Fruit fly (Drosophila melanogaster): ENCODE results near the gene CG7824.

CG7824 gene

DNA sequence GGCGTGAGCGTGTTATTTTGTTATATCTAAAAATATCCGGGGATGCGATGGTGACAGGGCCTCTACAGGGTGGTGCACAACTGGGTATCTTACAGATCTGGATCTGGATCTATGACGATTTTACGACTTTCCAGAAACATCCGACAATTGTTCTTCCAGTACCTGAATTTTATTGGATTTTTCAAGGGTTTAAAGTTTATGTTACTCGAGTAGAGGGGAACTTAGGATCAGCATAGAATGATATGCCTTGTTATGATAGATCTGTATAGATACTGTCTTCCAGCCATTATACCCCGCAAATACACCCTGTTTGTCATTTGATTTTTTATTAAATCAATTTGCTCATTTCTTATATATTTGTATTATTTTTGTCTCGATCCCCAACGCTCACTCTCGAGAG, 35.7 kb upstream of the CG7824 start (continued):
- TF ChIP-seq Eip78C (GFP tag) (peak; percentile 73), CG3032 (tag; optimal IDR thresholded peaks at IDR 0.05) (no peak), ss (GFP tag; optimal IDR thresholded peaks at IDR 0.05) (no peak), topi (GFP tag; optimal IDR thresholded peaks at IDR 0.05) (no peak), eg (GFP tag; IDR thresholded peaks at IDR 0.05) (peak; percentile 78), CG10669 (GFP tag; optimal IDR thresholded peaks at IDR 0.05) (no peak), dac (GFP tag; optimal IDR thresholded peaks at IDR 0.05) (no peak), net (GFP tag; optimal IDR thresholded peaks at IDR 0.05) (no peak), vri (GFP tag; optimal IDR thresholded peaks at IDR 0.05) (no peak), Sox102F (GFP tag; optimal IDR thresholded peaks at IDR 0.05) (no peak), achi (GFP tag; optimal IDR thresholded peaks at IDR 0.05) (peak; percentile 46), dsx (GFP tag; optimal IDR thresholded peaks at IDR 0.05; ENCODE audit: poor library complexity, severe bottlenecking) (no peak), CG34406 (GFP tag; optimal IDR thresholded peaks at IDR 0.05) (no peak), Met (GFP tag; optimal IDR thresholded peaks at IDR 0.05) (no peak), lz (GFP tag; optimal IDR thresholded peaks at IDR 0.05) (no peak), Lpt (GFP tag; optimal IDR thresholded peaks at IDR 0.05) (no peak), spab (GFP tag; optimal IDR thresholded peaks at IDR 0.05) (no peak), CG32006 (GFP tag; optimal IDR thresholded peaks at IDR 0.05) (peak; percentile 60), salr (GFP tag; optimal IDR thresholded peaks at IDR 0.05) (peak in 1 of 2 experiments; percentile 25), CG6163 (GFP tag; IDR thresholded peaks at IDR 0.05) (peak; percentile 34; the same call in 2 of the 3 replicates), CG8119 (GFP tag; IDR thresholded peaks at IDR 0.05) (peak; percentile 83), acj6 (GFP tag; optimal IDR thresholded peaks at IDR 0.05) (no peak), Sox14 (GFP tag; optimal IDR thresholded peaks at IDR 0.05) (no peak), CG1621 (tag; optimal IDR thresholded peaks at IDR 0.05) (no peak), CG15336 (GFP tag; IDR thresholded peaks at IDR 0.05) (peak; percentile 81)

- no peak for TF ChIP-seq CG4318 (GFP tag; optimal IDR thresholded peaks at IDR 0.05)
- TF ChIP-seq dsx (GFP tag; optimal IDR thresholded peaks at IDR 0.05; ENCODE audit: poor library complexity, severe bottlenecking): no peak
- no peak for TF ChIP-seq salr (GFP tag; optimal IDR thresholded peaks at IDR 0.05)
- TF ChIP-seq CG7368 (GFP tag; optimal IDR thresholded peaks at IDR 0.05): no peak
- no peak for TF ChIP-seq topi (GFP tag; optimal IDR thresholded peaks at IDR 0.05)
- no peak for TF ChIP-seq CG8632 (GFP tag; optimal IDR thresholded peaks at IDR 0.05)
These were observed 34.3 kb upstream of the CG7824 start for dm6 chr3R:29893030-29893429.

dm6 chr3R:29891183-29891582, 32.4 kb upstream of the CG7824 start:
- TF ChIP-seq spab (GFP tag; optimal IDR thresholded peaks at IDR 0.05) (no peak), fkh (GFP tag; optimal IDR thresholded peaks at IDR 0.05) (peak; percentile 76)

DNA sequence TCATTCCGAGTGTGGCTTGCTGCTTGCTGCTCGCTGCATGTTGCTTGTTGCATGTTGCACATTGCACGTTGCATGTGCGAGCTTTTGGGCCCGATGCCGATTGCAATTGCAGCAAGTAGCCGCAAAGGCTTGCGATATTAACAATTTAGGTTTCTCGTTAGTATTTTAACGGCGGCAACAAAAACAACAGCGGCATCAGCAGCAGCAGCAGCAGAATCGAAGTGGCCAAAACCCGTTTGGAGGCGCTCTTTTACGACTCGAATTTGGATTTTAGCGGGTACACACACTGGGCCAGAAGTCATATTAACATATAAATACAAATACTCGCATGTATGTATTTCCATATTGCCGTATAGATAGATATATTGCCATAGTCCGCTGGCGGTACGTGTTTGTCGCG, 21.6 kb upstream of the CG7824 start:
- TF ChIP-seq ss (GFP tag; optimal IDR thresholded peaks at IDR 0.05): peak in 1 of 2 experiments; percentile 22
- no peak for TF ChIP-seq CG4318 (GFP tag; optimal IDR thresholded peaks at IDR 0.05)
- no peak for TF ChIP-seq CG10631 (GFP tag; optimal IDR thresholded peaks at IDR 0.05)
- no peak for TF ChIP-seq Sox14 (GFP tag; optimal IDR thresholded peaks at IDR 0.05)
- no peak for TF ChIP-seq acj6 (GFP tag; optimal IDR thresholded peaks at IDR 0.05)
- TF ChIP-seq Smox (GFP tag; optimal IDR thresholded peaks at IDR 0.05): no peak
- no peak for TF ChIP-seq Blimp-1 (GFP tag; optimal IDR thresholded peaks at IDR 0.05)
- no peak for TF ChIP-seq OdsH (GFP tag; optimal IDR thresholded peaks at IDR 0.05)

- TF ChIP-seq spab (GFP tag; optimal IDR thresholded peaks at IDR 0.05) (peak; percentile 28), Ets21C (GFP tag; optimal IDR thresholded peaks at IDR 0.05) (no peak), CG11294 (GFP tag; IDR thresholded peaks at IDR 0.05) (no peak), Blimp-1 (GFP tag; optimal IDR thresholded peaks at IDR 0.05) (peak; percentile 18), CG16779 (tag; optimal IDR thresholded peaks at IDR 0.05) (peak; percentile 39), lz (GFP tag; optimal IDR thresholded peaks at IDR 0.05) (peak; percentile 39), vri (GFP tag; optimal IDR thresholded peaks at IDR 0.05) (peak; percentile 48), CG8119 (GFP tag; IDR thresholded peaks at IDR 0.05) (peak; percentile 56; the same call in 1 of the 3 replicates), acj6 (GFP tag; optimal IDR thresholded peaks at IDR 0.05) (peak; percentile 39), Gug (GFP tag; IDR thresholded peaks at IDR 0.05) (no peak), dac (GFP tag; optimal IDR thresholded peaks at IDR 0.05) (no peak), salr (GFP tag; optimal IDR thresholded peaks at IDR 0.05) (peak in 1 of 2 experiments; percentile 56), Hr4 (GFP tag; optimal IDR thresholded peaks at IDR 0.05) (peak; percentile 63), CG4318 (GFP tag; optimal IDR thresholded peaks at IDR 0.05) (no peak), CG6854 (GFP tag; optimal IDR thresholded peaks at IDR 0.05) (peak; percentile 25), CG1621 (tag; optimal IDR thresholded peaks at IDR 0.05) (peak; percentile 40), CG31627 (GFP tag; optimal IDR thresholded peaks at IDR 0.05) (peak; percentile 1), Hr38 (GFP tag; optimal IDR thresholded peaks at IDR 0.05) (no peak), eg (GFP tag; IDR thresholded peaks at IDR 0.05) (peak; percentile 70; the same call in 2 of the 3 replicates), net (GFP tag; optimal IDR thresholded peaks at IDR 0.05) (peak; percentile 60), Eip78C (GFP tag) (peak; percentile 93), CG11902 (GFP tag; optimal IDR thresholded peaks at IDR 0.05) (no peak), fkh (GFP tag; optimal IDR thresholded peaks at IDR 0.05) (peak; percentile 71)
These were observed 18.0 kb upstream of the CG7824 start, which contains the start of gene CG31038 for dm6 chr3R:29876733-29877193. CG31038 (plus strand) TSS chr3R:29877059.
